Worm (Caenorhabditis elegans) whole organism, young adult: ENCODE measurements around the gene tni-1.

Source experiments
- F22D6.2 ChIP-seq: sonication (generic microtip); optimal IDR thresholded peaks from 2 replicates; lab custom pipeline; 2016; ENCODE audit warnings: mild to moderate bottlenecking, missing genetic modification characterization, missing compliant biosample characterization
- F49E8.2 ChIP-seq: sonication (generic microtip); optimal IDR thresholded peaks from 3 replicates; lab custom pipeline; 2017; ENCODE audit warnings: missing genetic modification characterization, mild to moderate bottlenecking, missing compliant biosample characterization, antibody characterized with exemption, moderate library complexity; ENCODE audit not compliant: insufficient read depth
- Y53G8AR.9 ChIP-seq: fragments of 200-800 bp; sonication (Bioruptor generic); conservative IDR thresholded peaks from 2 replicates; pipeline ENCODE4 v1.3.6; 2022; ENCODE audit warnings: missing genetic modification reagents, missing genetic modification characterization, missing compliant biosample characterization
- Y67H2A.10 ChIP-seq: fragments of 200-800 bp; sonication (Bioruptor generic); conservative IDR thresholded peaks from 2 replicates; pipeline ENCODE4 v1.3.6; 2022; ENCODE audit warnings: missing genetic modification reagents, missing genetic modification characterization, missing compliant biosample characterization
- bed-2 ChIP-seq: fragments of 200-800 bp; sonication (Bioruptor generic); IDR thresholded peaks from 2 replicates; pipeline ENCODE4 v1.3.6; 2022; ENCODE audit warnings: missing genetic modification reagents, missing genetic modification characterization, missing compliant biosample characterization
- ceh-58 ChIP-seq: fragments of 200-800 bp; sonication (Bioruptor generic); IDR thresholded peaks from 2 replicates; pipeline ENCODE4 v1.3.6; 2022; ENCODE audit warnings: missing genetic modification characterization, missing compliant biosample characterization
- hmg-20 ChIP-seq: fragments of 200-800 bp; sonication (Bioruptor generic); IDR thresholded peaks from 2 replicates; pipeline ENCODE4 v1.3.6; 2022; ENCODE audit warnings: missing genetic modification reagents, missing genetic modification characterization, missing compliant biosample characterization
- madf-10 ChIP-seq: sonication (generic microtip); optimal IDR thresholded peaks from 2 replicates; lab custom pipeline; 2016; ENCODE audit warnings: mild to moderate bottlenecking, missing genetic modification characterization, missing compliant biosample characterization
- mel-28 ChIP-seq: sonication (generic microtip); optimal IDR thresholded peaks from 2 replicates; lab custom pipeline; 2016; ENCODE audit warnings: borderline replicate concordance, mild to moderate bottlenecking, missing genetic modification characterization, missing compliant biosample characterization
- nhr-179 ChIP-seq: sonication (generic microtip); optimal IDR thresholded peaks from 2 replicates; lab custom pipeline; 2016; ENCODE audit warnings: mild to moderate bottlenecking, missing genetic modification characterization, missing compliant biosample characterization
- snpc-1.1 ChIP-seq: sonication (generic microtip); optimal IDR thresholded peaks from 2 replicates; lab custom pipeline; 2017; ENCODE audit warnings: missing genetic modification characterization, mild to moderate bottlenecking, missing compliant biosample characterization, antibody characterized with exemption, moderate library complexity, missing genotype, missing genetic modification reagents; ENCODE audit not compliant: insufficient read depth
- unc-130 ChIP-seq: sonication (generic microtip); optimal IDR thresholded peaks from 2 replicates; lab custom pipeline; 2016; ENCODE audit warnings: missing genetic modification reagents, missing genetic modification characterization, missing compliant biosample characterization
- ztf-25 ChIP-seq: fragments of 200-800 bp; sonication (Bioruptor generic); IDR thresholded peaks from 2 replicates; pipeline ENCODE4 v1.3.6; 2022; ENCODE audit warnings: missing genetic modification reagents, missing genetic modification characterization, missing compliant biosample characterization
- ztf-28 ChIP-seq: fragments of 200-800 bp; sonication (Bioruptor generic); IDR thresholded peaks from 2 replicates; pipeline ENCODE4 v1.3.6; 2022; ENCODE audit warnings: missing genetic modification reagents, missing genetic modification characterization, missing compliant biosample characterization

- no peak for TF ChIP-seq bed-2
- TF ChIP-seq ceh-58 (GFP tag; lab: Robert Waterston, UW): no peak
- TF ChIP-seq ztf-28: no peak
- TF ChIP-seq madf-10: no peak
- TF ChIP-seq Y53G8AR.9 (GFP tag; lab: Robert Waterston, UW): no peak
- no peak for TF ChIP-seq F22D6.2
- no peak for TF ChIP-seq nhr-179
- no peak for TF ChIP-seq unc-130 (GFP tag; lab: Kevin White, UChicago)
- TF ChIP-seq hmg-20 (GFP tag; lab: Robert Waterston, UW): no peak
- no peak for TF ChIP-seq F49E8.2
- no peak for TF ChIP-seq snpc-1.1 (tag; lab: Kevin White, UChicago)
- TF ChIP-seq mel-28 (tag; lab: Kevin White, UChicago): no peak
- no peak for TF ChIP-seq ztf-25 (GFP tag; lab: Robert Waterston, UW)
- TF ChIP-seq Y67H2A.10 (GFP tag; lab: Robert Waterston, UW): no peak
These were observed 40.2 kb downstream of the tni-1 start for ce11 chrX:11337095-11337494.
